Worm (Caenorhabditis elegans) whole organism, early embryonic: ENCODE measurements around the gene glb-12.

Experiments used
- B0310.2 ChIP-seq: sonication (generic microtip); optimal IDR thresholded peaks from 2 replicates; lab custom pipeline; 2016; ENCODE audit warnings: mild to moderate bottlenecking, missing genetic modification characterization, missing compliant biosample characterization
- F13C5.2 ChIP-seq: sonication (generic microtip); optimal IDR thresholded peaks from 2 replicates; lab custom pipeline; 2017; ENCODE audit warnings: mild to moderate bottlenecking, missing genetic modification characterization, inconsistent platforms, missing compliant biosample characterization
- aly-1 ChIP-seq: sonication (generic microtip); optimal IDR thresholded peaks from 2 replicates; lab custom pipeline; 2016; ENCODE audit warnings: missing genetic modification characterization, missing compliant biosample characterization
- ama-1 ChIP-seq: fragments of 150-350 bp; optimal IDR thresholded peaks from 2 replicates; lab custom pipeline; 2014
- ceh-13 ChIP-seq: fragments of 200-800 bp; sonication (Bioruptor generic); optimal IDR thresholded peaks from 2 replicates; lab custom pipeline; 2018; ENCODE audit warnings: mild to moderate bottlenecking, missing genetic modification characterization, missing compliant biosample characterization
- ceh-36 ChIP-seq: sonication (generic microtip); optimal IDR thresholded peaks from 2 replicates; lab custom pipeline; 2016; ENCODE audit warnings: missing genetic modification characterization, inconsistent platforms, missing compliant biosample characterization
- ets-7 ChIP-seq: sonication (generic microtip); optimal IDR thresholded peaks from 2 replicates; lab custom pipeline; 2016; ENCODE audit warnings: missing genotype, missing genetic modification characterization, missing compliant biosample characterization
- flt-1 ChIP-seq: fragments of 200-800 bp; sonication (Bioruptor generic); IDR thresholded peaks from 2 replicates; pipeline ENCODE4 v1.3.6; 2022; ENCODE audit warnings: missing genetic modification characterization, missing compliant biosample characterization
- hmbx-1 ChIP-seq: sonication (generic microtip); optimal IDR thresholded peaks from 2 replicates; lab custom pipeline; 2016; ENCODE audit warnings: mild to moderate bottlenecking, missing genetic modification characterization, missing compliant biosample characterization
- hmg-4 ChIP-seq: fragments of 200-800 bp; sonication (Bioruptor generic); optimal IDR thresholded peaks from 2 replicates; lab custom pipeline; 2018; ENCODE audit warnings: mild to moderate bottlenecking, missing genetic modification characterization, missing compliant biosample characterization
- hnd-1 ChIP-seq: sonication (generic microtip); optimal IDR thresholded peaks from 2 replicates; lab custom pipeline; 2016; ENCODE audit warnings: missing genetic modification characterization, missing compliant biosample characterization
- pes-1 ChIP-seq: fragments of 200-800 bp; sonication (Bioruptor generic); IDR thresholded peaks from 2 replicates; pipeline ENCODE4 v1.3.6; 2022; ENCODE audit warnings: missing genetic modification reagents, missing genetic modification characterization, missing compliant biosample characterization
- scrt-1 ChIP-seq: fragments of 200-800 bp; sonication (Bioruptor generic); IDR thresholded peaks from 2 replicates; pipeline ENCODE4 v1.3.6; 2022; ENCODE audit warnings: missing genetic modification characterization, missing compliant biosample characterization
- sea-1 ChIP-seq: fragments of 200-800 bp; sonication (Bioruptor generic); conservative IDR thresholded peaks from 2 replicates; pipeline ENCODE4 v1.3.6; 2022; ENCODE audit warnings: missing genetic modification characterization, missing compliant biosample characterization
- tbx-11 ChIP-seq: fragments of 200-800 bp; sonication (Bioruptor generic); IDR thresholded peaks from 2 replicates; pipeline ENCODE4 v1.3.6; 2022; ENCODE audit warnings: missing genetic modification characterization, missing compliant biosample characterization
- tbx-37 ChIP-seq: fragments of 200-800 bp; sonication (Bioruptor generic); conservative IDR thresholded peaks from 2 replicates; pipeline ENCODE4 v1.3.6; 2022; ENCODE audit warnings: missing genetic modification reagents, missing genetic modification characterization, missing compliant biosample characterization
- tra-4 ChIP-seq: sonication (generic microtip); optimal IDR thresholded peaks from 2 replicates; lab custom pipeline; 2017; ENCODE audit warnings: missing genetic modification characterization, missing compliant biosample characterization

The glb-12 gene

DNA sequence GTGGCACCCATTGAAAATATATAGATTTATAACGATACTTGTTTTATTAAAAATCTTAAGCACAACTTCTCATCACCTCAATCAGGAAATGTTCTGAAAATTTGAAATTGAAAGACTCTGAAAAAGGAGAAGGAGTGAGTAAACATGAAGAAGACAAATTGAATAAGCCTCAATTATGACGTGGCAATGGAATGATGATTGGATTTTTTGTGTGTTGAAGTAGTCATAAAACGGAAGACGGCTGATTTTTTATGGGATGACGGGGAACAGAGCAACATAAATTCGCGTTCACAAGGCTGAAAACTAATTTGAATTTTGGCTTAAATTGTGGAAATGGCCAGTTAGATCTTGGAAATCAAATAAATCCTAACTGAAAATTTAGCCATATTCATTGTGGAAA is at the start of gene glb-12:
Gene glb-12, minus strand, starts transcription at position 101 of the 400 bp plus-strand sequence.
- TF ChIP-seq hmg-4 (GFP tag; lab: Kevin White, UChicago) (no peak), scrt-1 (GFP tag; lab: Robert Waterston, UW) (no peak), hmbx-1 (tag; lab: Kevin White, UChicago) (no peak), B0310.2 (tag; lab: Kevin White, UChicago) (no peak), flt-1 (no peak), ets-7 (tag; lab: Kevin White, UChicago) (no peak), aly-1 (tag; lab: Kevin White, UChicago) (no peak), ceh-13 (no peak), sea-1 (GFP tag; lab: Robert Waterston, UW) (no peak), F13C5.2 (no peak)

DNA sequence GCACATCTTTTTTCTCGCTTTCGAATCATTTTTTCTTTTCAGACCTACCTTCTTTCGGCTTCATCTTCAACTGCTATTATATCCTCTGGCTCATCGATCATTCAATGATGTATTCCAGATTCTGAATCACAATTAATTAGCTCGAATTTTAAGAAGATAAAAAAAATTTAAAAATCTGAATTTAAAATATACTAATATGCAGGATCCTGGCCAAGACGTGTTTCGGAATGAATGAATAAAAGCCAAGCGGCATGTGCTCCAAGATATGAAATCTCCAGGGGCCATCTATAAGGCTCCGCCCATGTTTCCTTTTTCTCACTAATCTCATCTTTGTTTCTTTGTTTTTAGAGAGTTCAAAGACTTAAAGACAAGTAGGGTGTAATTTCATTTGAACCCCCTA is 46.6 kb upstream of the glb-12 start, which contains the start of gene mpz-1:
Gene mpz-1, minus strand, starts transcription at position 101 of the 400 bp plus-strand sequence.
- TF ChIP-seq sea-1 (GFP tag; lab: Robert Waterston, UW) (no peak), F13C5.2 (no peak), B0310.2 (tag; lab: Kevin White, UChicago) (no peak), pes-1 (GFP tag; lab: Robert Waterston, UW) (no peak), tbx-37 (no peak), aly-1 (tag; lab: Kevin White, UChicago) (no peak), flt-1 (no peak), hmbx-1 (tag; lab: Kevin White, UChicago) (no peak), ama-1 (lab: Kevin White, UChicago) (no peak)

DNA sequence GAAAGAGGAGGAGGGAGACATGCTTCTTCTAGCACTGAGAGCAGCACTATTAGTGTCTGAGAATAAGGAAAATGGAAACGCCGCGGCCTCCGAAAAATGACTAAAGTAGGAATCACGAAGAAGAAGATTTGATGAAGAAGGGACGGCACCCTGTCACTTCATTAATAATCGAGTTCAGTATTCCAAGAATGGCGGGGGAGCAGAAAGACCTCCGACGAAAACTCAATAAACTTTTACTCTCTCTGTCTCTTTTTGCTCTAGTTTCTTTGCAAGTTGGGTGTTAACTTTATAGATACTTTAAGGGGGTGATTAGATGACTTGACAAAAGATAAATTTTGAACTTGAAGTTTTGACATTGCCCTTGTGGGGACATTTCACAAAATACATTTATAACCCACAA is 37.8 kb upstream of the glb-12 start:
- TF ChIP-seq aly-1 (tag; lab: Kevin White, UChicago), result no peak
- TF ChIP-seq tra-4 (tag; lab: Kevin White, UChicago), result no peak
- no peak for TF ChIP-seq tbx-11
- no peak for TF ChIP-seq ceh-36 (tag; lab: Kevin White, UChicago)
- no peak for TF ChIP-seq sea-1 (GFP tag; lab: Robert Waterston, UW)
- TF ChIP-seq hmg-4 (GFP tag; lab: Kevin White, UChicago), result no peak
- no peak for TF ChIP-seq ama-1 (lab: Kevin White, UChicago)
- no peak for TF ChIP-seq pes-1 (GFP tag; lab: Robert Waterston, UW)
- TF ChIP-seq tbx-37, result no peak
- TF ChIP-seq F13C5.2, result no peak
- TF ChIP-seq flt-1, result no peak
- no peak for TF ChIP-seq hnd-1 (tag; lab: Kevin White, UChicago)
- TF ChIP-seq ceh-13, result no peak
- no peak for TF ChIP-seq ets-7 (tag; lab: Kevin White, UChicago)
- TF ChIP-seq hmbx-1 (tag; lab: Kevin White, UChicago), result no peak
- no peak for TF ChIP-seq scrt-1 (GFP tag; lab: Robert Waterston, UW)
- TF ChIP-seq B0310.2 (tag; lab: Kevin White, UChicago), result no peak

DNA sequence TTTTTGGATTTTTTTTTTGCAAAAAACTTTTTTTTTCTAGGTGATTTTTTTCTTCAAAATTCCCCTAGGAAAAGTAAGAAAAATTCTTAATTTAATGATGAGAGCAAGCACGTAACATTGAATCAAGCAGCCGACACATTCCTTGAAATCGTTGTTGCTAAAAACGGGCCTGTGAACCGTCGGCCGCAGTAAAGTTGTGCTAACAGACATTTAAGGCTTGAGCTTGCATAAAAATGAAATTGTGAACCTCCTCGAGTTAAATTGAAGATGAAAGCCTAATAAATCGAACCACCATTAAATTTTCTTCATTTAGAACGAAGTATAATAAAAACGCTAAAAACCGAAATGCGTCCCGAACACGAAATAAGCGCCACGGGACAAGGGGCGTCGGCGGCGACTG is 36.5 kb upstream of the glb-12 start:
- TF ChIP-seq ets-7 (tag; lab: Kevin White, UChicago), result no peak
- no peak for TF ChIP-seq tbx-37
- no peak for TF ChIP-seq pes-1 (GFP tag; lab: Robert Waterston, UW)
- no peak for TF ChIP-seq B0310.2 (tag; lab: Kevin White, UChicago)
- TF ChIP-seq sea-1 (GFP tag; lab: Robert Waterston, UW), result no peak
- TF ChIP-seq aly-1 (tag; lab: Kevin White, UChicago), result no peak
- TF ChIP-seq hmg-4 (GFP tag; lab: Kevin White, UChicago), result no peak
- no peak for TF ChIP-seq ceh-13
- TF ChIP-seq ama-1 (lab: Kevin White, UChicago), result no peak
- no peak for TF ChIP-seq hmbx-1 (tag; lab: Kevin White, UChicago)
- TF ChIP-seq flt-1, result no peak
- TF ChIP-seq tra-4 (tag; lab: Kevin White, UChicago), result no peak
- no peak for TF ChIP-seq hnd-1 (tag; lab: Kevin White, UChicago)
- no peak for TF ChIP-seq tbx-11
- TF ChIP-seq scrt-1 (GFP tag; lab: Robert Waterston, UW), result no peak
- no peak for TF ChIP-seq ceh-36 (tag; lab: Kevin White, UChicago)
- no peak for TF ChIP-seq F13C5.2

DNA sequence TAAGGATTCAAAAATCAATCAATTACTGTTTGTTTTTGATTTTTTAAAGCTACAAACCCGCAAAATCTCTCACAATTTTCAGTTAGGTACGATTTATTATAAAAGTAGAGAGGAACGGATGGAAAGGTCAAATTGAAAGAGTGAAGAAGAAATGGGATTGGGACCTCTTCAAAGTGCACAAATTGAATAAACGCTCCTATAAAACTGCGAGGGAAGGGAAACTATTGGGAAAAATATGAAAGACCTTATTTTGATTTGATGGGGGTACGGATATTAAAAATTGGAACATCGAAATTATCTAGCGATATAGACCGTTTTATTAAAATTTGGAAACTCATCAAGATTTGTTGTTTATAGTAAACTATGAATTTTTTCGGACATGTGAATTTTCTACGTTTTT is 35.3 kb upstream of the glb-12 start:
- TF ChIP-seq ceh-13, result no peak
- TF ChIP-seq F13C5.2, result no peak
- no peak for TF ChIP-seq ceh-36 (tag; lab: Kevin White, UChicago)
- no peak for TF ChIP-seq ama-1 (lab: Kevin White, UChicago)
- TF ChIP-seq hmbx-1 (tag; lab: Kevin White, UChicago), result no peak
- TF ChIP-seq aly-1 (tag; lab: Kevin White, UChicago), result no peak
- TF ChIP-seq tbx-37, result no peak
- TF ChIP-seq ets-7 (tag; lab: Kevin White, UChicago), result no peak
- no peak for TF ChIP-seq hnd-1 (tag; lab: Kevin White, UChicago)
- no peak for TF ChIP-seq sea-1 (GFP tag; lab: Robert Waterston, UW)

DNA sequence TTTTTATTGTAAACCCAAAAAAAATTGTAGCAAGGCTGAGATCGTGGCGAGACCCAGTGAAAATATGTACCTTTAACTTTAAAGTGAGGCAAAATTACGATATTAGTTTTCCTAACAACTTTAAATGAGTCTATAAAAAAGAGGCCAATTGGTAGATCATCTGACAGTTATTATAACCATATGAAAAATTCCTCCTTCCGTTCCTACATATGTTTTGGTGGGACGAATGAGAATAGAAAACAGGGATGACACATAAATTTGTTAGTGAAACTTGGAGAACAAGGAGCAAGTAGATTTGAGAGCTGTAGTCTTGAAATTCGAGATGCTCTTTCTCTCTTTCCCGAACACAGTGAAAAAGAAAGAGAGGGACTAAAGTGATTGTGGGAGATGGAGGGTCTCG is 33.8 kb upstream of the glb-12 start:
- TF ChIP-seq hmbx-1 (tag; lab: Kevin White, UChicago) (no peak), tra-4 (tag; lab: Kevin White, UChicago) (no peak), flt-1 (no peak), hnd-1 (tag; lab: Kevin White, UChicago) (no peak)

DNA sequence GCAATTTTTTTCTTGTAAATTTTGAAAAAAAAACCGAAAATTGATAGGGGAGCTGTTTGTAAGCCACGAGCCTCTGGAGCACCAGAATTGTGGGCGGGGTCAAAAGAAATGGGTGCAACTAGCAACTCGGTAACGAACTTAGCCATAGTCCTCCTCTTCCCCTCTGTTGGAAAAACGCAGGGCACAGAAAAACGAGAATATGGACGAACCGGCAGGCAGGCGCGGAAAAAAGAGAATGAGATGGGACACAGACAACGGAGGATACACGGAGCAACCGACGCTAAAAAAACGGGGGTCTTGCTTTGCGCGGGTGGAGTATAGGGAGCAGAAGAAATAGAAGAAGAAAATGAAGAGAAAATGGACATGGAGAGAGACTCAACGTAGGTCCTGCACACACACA is 30.2 kb upstream of the glb-12 start:
- TF ChIP-seq hmg-4 (GFP tag; lab: Kevin White, UChicago) (no peak), hmbx-1 (tag; lab: Kevin White, UChicago) (no peak), B0310.2 (tag; lab: Kevin White, UChicago) (no peak), tbx-11 (no peak), ceh-13 (no peak)

DNA sequence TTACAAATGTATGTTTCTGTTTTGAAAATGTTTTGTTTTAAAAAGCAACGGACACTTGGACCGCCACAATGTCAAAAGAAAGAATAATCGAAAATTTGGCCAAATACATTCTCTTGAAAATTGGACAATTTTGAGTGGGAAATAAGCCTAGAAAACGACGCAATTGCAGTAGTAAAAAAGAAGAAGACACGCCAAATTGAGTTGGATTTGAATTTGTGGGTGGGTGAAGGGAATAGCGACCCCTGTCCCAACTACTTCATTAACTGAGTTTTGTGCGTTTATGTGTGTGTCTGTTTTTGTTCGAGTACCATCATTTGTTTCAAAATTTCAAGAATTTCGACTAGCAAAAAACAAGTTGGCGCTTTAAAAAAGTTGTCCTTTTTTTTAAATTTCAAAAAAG is 29.3 kb upstream of the glb-12 start:
- TF ChIP-seq ceh-13, result no peak
- TF ChIP-seq hmg-4 (GFP tag; lab: Kevin White, UChicago), result no peak
- no peak for TF ChIP-seq tbx-11
